Fruit fly (Drosophila melanogaster) whole organism, embryonic: ENCODE measurements around the gene hook.

Experiments used
- BtbVII ChIP-seq: fragments of 200-800 bp; sonication (Bioruptor generic); optimal IDR thresholded peaks from 3 replicates; lab custom pipeline; 2017; ENCODE audit warnings: missing biosample characterization, mild to moderate bottlenecking, missing genetic modification characterization
- Bteb2 ChIP-seq: fragments of 200-800 bp; sonication (Bioruptor generic); optimal IDR thresholded peaks from 2 replicates; lab custom pipeline; 2016; ENCODE audit warnings: missing biosample characterization, missing genetic modification characterization
- CG10267 ChIP-seq: fragments of 200-800 bp; sonication (Bioruptor generic); optimal IDR thresholded peaks from 2 replicates; lab custom pipeline; 2018; ENCODE audit warnings: missing biosample characterization, mild to moderate bottlenecking, missing genetic modification characterization, moderate library complexity
- CG10979 ChIP-seq: fragments of 200-800 bp; sonication (Bioruptor generic); optimal IDR thresholded peaks from 2 replicates; lab custom pipeline; 2018; ENCODE audit warnings: missing biosample characterization, mild to moderate bottlenecking, missing genetic modification characterization, moderate library complexity
- CG11696 ChIP-seq: fragments of 200-800 bp; sonication (Bioruptor generic); IDR thresholded peaks from 2 replicates; pipeline ENCODE4 v1.3.6; 2022; ENCODE audit warnings: missing biosample characterization, missing genetic modification characterization
- CG15011 ChIP-seq: fragments of 200-800 bp; sonication (Bioruptor generic); optimal IDR thresholded peaks from 3 replicates; lab custom pipeline; 2018; ENCODE audit warnings: missing biosample characterization, mild to moderate bottlenecking, missing genetic modification characterization
- CG16863 ChIP-seq: fragments of 200-800 bp; sonication (Bioruptor generic); optimal IDR thresholded peaks from 3 replicates; lab custom pipeline; 2016; ENCODE audit warnings: missing biosample characterization, missing genetic modification characterization
- CG18476 ChIP-seq: fragments of 200-800 bp; sonication (Bioruptor generic); optimal IDR thresholded peaks from 2 replicates; lab custom pipeline; 2016; ENCODE audit warnings: missing biosample characterization, mild to moderate bottlenecking, missing genetic modification characterization
- CG18764 ChIP-seq: fragments of 200-800 bp; sonication (Bioruptor generic); optimal IDR thresholded peaks from 3 replicates; lab custom pipeline; 2016; ENCODE audit warnings: missing biosample characterization, missing genetic modification characterization
- CG2116 ChIP-seq: fragments of 200-800 bp; sonication (Bioruptor generic); optimal IDR thresholded peaks from 3 replicates; lab custom pipeline; 2018; ENCODE audit warnings: missing biosample characterization, mild to moderate bottlenecking, missing genetic modification characterization
- CG3065 ChIP-seq: fragments of 200-800 bp; sonication (Bioruptor generic); optimal IDR thresholded peaks from 2 replicates; lab custom pipeline; 2016; ENCODE audit warnings: missing biosample characterization, missing genetic modification characterization
- CG6254 ChIP-seq: fragments of 200-800 bp; sonication (Bioruptor generic); optimal IDR thresholded peaks from 3 replicates; lab custom pipeline; 2017; ENCODE audit warnings: mild to moderate bottlenecking, missing biosample characterization, missing genetic modification reagents, missing genetic modification characterization
- CG7839 ChIP-seq: fragments of 200-800 bp; sonication (Bioruptor generic); optimal IDR thresholded peaks from 3 replicates; lab custom pipeline; 2018; ENCODE audit warnings: missing biosample characterization, mild to moderate bottlenecking, missing genetic modification characterization, moderate library complexity
- CG9437 ChIP-seq: fragments of 200-800 bp; sonication (Bioruptor generic); optimal IDR thresholded peaks from 2 replicates; lab custom pipeline; 2018; ENCODE audit warnings: missing biosample characterization, mild to moderate bottlenecking, missing genetic modification characterization
- CoRest ChIP-seq: fragments of 200-800 bp; sonication (Bioruptor generic); optimal IDR thresholded peaks from 3 replicates; lab custom pipeline; 2018; ENCODE audit warnings: missing biosample characterization, mild to moderate bottlenecking, missing genetic modification characterization, moderate library complexity
- CrebB ChIP-seq: fragments of 200-800 bp; sonication (Bioruptor generic); optimal IDR thresholded peaks from 3 replicates; lab custom pipeline; 2018; ENCODE audit warnings: missing biosample characterization, mild to moderate bottlenecking, missing genetic modification characterization
- D19A ChIP-seq: fragments of 200-800 bp; optimal IDR thresholded peaks from 3 replicates; lab custom pipeline; 2019; ENCODE audit warnings: missing biosample characterization, mild to moderate bottlenecking, missing genetic modification characterization, moderate library complexity
- D19B ChIP-seq: fragments of 200-800 bp; sonication (Bioruptor generic); optimal IDR thresholded peaks from 2 replicates; lab custom pipeline; 2017; ENCODE audit warnings: missing biosample characterization, mild to moderate bottlenecking, missing genetic modification characterization
- Eip74EF ChIP-seq, 2 experiments: fragments of 200-800 bp in 1 of 2; fragments of >200 bp in 1 of 2; sonication (Bioruptor generic) in 1 of 2; optimal IDR thresholded peaks; 2 replicates each; lab custom pipeline; 2017 to 2019; ENCODE audit warnings: missing biosample characterization in 2 of 2, missing genetic modification characterization in 2 of 2, mild to moderate bottlenecking in 1 of 2, moderate library complexity in 1 of 2
- Ets65A ChIP-seq: fragments of 200-800 bp; sonication (Bioruptor generic); peaks from one replicate; lab custom pipeline; 2016; ENCODE audit warnings: missing biosample characterization, missing genetic modification characterization
- Fer1 ChIP-seq: fragments of 200-800 bp; sonication (Bioruptor generic); optimal IDR thresholded peaks from 2 replicates; lab custom pipeline; 2017; ENCODE audit warnings: missing biosample characterization, mild to moderate bottlenecking, missing genetic modification characterization
- Gug ChIP-seq: fragments of 200-800 bp; sonication (Bioruptor generic); IDR thresholded peaks from 4 replicates; pipeline ENCODE4 v1.3.6; 2022; ENCODE audit warnings: missing biosample characterization, missing genetic modification characterization
- H15 ChIP-seq: fragments of 200-800 bp; sonication (Bioruptor generic); IDR thresholded peaks from 3 replicates; pipeline ENCODE4 v1.3.6; 2022; ENCODE audit warnings: missing biosample characterization, missing genetic modification characterization
- HHEX ChIP-seq: fragments of 200-800 bp; sonication (Bioruptor generic); optimal IDR thresholded peaks from 3 replicates; lab custom pipeline; 2017; ENCODE audit warnings: missing biosample characterization, mild to moderate bottlenecking, missing genetic modification characterization, missing genetic modification reagents
- HmgZ ChIP-seq: fragments of 200-800 bp; sonication (Bioruptor generic); optimal IDR thresholded peaks from 2 replicates; lab custom pipeline; 2018; ENCODE audit warnings: missing biosample characterization, mild to moderate bottlenecking, missing genetic modification characterization
- Lhr ChIP-seq: fragments of 200-800 bp; sonication (Bioruptor generic); optimal IDR thresholded peaks from 3 replicates; lab custom pipeline; 2017; ENCODE audit warnings: mild to moderate bottlenecking, missing biosample characterization, missing genetic modification reagents, missing genetic modification characterization
- Myb ChIP-seq: fragments of 200-800 bp; sonication (Bioruptor generic); optimal IDR thresholded peaks from 2 replicates; lab custom pipeline; 2016; ENCODE audit warnings: missing biosample characterization, missing genetic modification characterization
- PHDP ChIP-seq: fragments of 200-800 bp; sonication (Bioruptor generic); optimal IDR thresholded peaks from 3 replicates; lab custom pipeline; 2018; ENCODE audit warnings: missing biosample characterization, mild to moderate bottlenecking, missing genetic modification characterization, moderate library complexity
- Pdp1 ChIP-seq, 2 experiments: fragments of 200-800 bp; sonication (Bioruptor generic); optimal IDR thresholded peaks; 3 replicates each; lab custom pipeline; 2016; ENCODE audit warnings: missing biosample characterization in 2 of 2, missing genetic modification characterization in 2 of 2, mild to moderate bottlenecking in 1 of 2, moderate library complexity in 1 of 2
- Usf ChIP-seq: fragments of 200-800 bp; sonication (Bioruptor generic); optimal IDR thresholded peaks from 2 replicates; lab custom pipeline; 2017; ENCODE audit warnings: missing genotype, missing biosample characterization, missing genetic modification characterization
- ac ChIP-seq: fragments of 200-800 bp; sonication (Bioruptor generic); optimal IDR thresholded peaks from 3 replicates; lab custom pipeline; 2017; ENCODE audit warnings: missing biosample characterization, mild to moderate bottlenecking, missing genetic modification characterization
- bcd ChIP-seq: fragments of 200-800 bp; sonication (Bioruptor generic); optimal IDR thresholded peaks from 2 replicates; lab custom pipeline; 2017; ENCODE audit warnings: missing biosample characterization, mild to moderate bottlenecking, missing genetic modification characterization
- bsh ChIP-seq, 2 experiments: fragments of 200-800 bp; sonication (Bioruptor generic); optimal IDR thresholded peaks; 2 replicates each; lab custom pipeline; 2017 to 2018; ENCODE audit warnings: mild to moderate bottlenecking in 2 of 2, missing biosample characterization in 2 of 2, missing genetic modification characterization in 2 of 2, moderate library complexity in 1 of 2
- btn ChIP-seq: fragments of 200-800 bp; sonication (Bioruptor generic); optimal IDR thresholded peaks from 2 replicates; lab custom pipeline; 2016; ENCODE audit warnings: missing biosample characterization, missing genetic modification characterization
- cg ChIP-seq: fragments of 200-800 bp; sonication (Bioruptor generic); optimal IDR thresholded peaks from 3 replicates; lab custom pipeline; 2019; ENCODE audit warnings: missing biosample characterization, mild to moderate bottlenecking, missing genetic modification characterization, moderate library complexity
- ems ChIP-seq: fragments of 200-800 bp; sonication (Bioruptor generic); optimal IDR thresholded peaks from 3 replicates; lab custom pipeline; 2016; ENCODE audit warnings: missing biosample characterization, missing genetic modification characterization
- ewg ChIP-seq: fragments of 200-800 bp; sonication (Bioruptor generic); optimal IDR thresholded peaks from 3 replicates; lab custom pipeline; 2017; ENCODE audit warnings: mild to moderate bottlenecking, missing biosample characterization, missing genetic modification reagents, missing genetic modification characterization
- fd3F ChIP-seq: fragments of 200-800 bp; sonication (Bioruptor generic); optimal IDR thresholded peaks from 2 replicates; lab custom pipeline; 2018; ENCODE audit warnings: missing biosample characterization, mild to moderate bottlenecking, missing genetic modification characterization, moderate library complexity
- gcm ChIP-seq: fragments of 200-800 bp; sonication (Bioruptor generic); optimal IDR thresholded peaks from 2 replicates; lab custom pipeline; 2019; ENCODE audit warnings: missing biosample characterization, mild to moderate bottlenecking, missing genetic modification characterization, moderate library complexity
- grau ChIP-seq: fragments of 200-800 bp; optimal IDR thresholded peaks from 3 replicates; lab custom pipeline; 2019; ENCODE audit warnings: missing biosample characterization, mild to moderate bottlenecking, missing genetic modification characterization, moderate library complexity
- lilli ChIP-seq: fragments of 200-800 bp; sonication (Bioruptor generic); optimal IDR thresholded peaks from 3 replicates; lab custom pipeline; 2016; ENCODE audit warnings: missing biosample characterization, missing genetic modification characterization
- nom ChIP-seq: fragments of 200-800 bp; sonication (Bioruptor generic); optimal IDR thresholded peaks from 2 replicates; lab custom pipeline; 2017; ENCODE audit warnings: missing biosample characterization, missing genetic modification characterization, mild to moderate bottlenecking, moderate library complexity, missing genetic modification reagents
- ranshi ChIP-seq: fragments of 200-800 bp; sonication (Bioruptor generic); IDR thresholded peaks from 2 replicates; pipeline ENCODE4 v1.3.6; 2022; ENCODE audit warnings: missing biosample characterization, missing genetic modification characterization
- twi ChIP-seq: fragments of 200-800 bp; optimal IDR thresholded peaks from 2 replicates; lab custom pipeline; 2019; ENCODE audit warnings: missing biosample characterization, mild to moderate bottlenecking, missing genetic modification characterization, moderate library complexity
- unpg ChIP-seq: fragments of 200-800 bp; sonication (Bioruptor generic); optimal IDR thresholded peaks from 3 replicates; lab custom pipeline; 2018; ENCODE audit warnings: missing biosample characterization, mild to moderate bottlenecking, missing genetic modification characterization, moderate library complexity
- vfl ChIP-seq: fragments of 200-800 bp; sonication (Bioruptor generic); optimal IDR thresholded peaks from 2 replicates; lab custom pipeline; 2016; ENCODE audit warnings: missing biosample characterization, missing genetic modification characterization
- zen2 ChIP-seq: fragments of 200-800 bp; sonication (Bioruptor generic); IDR thresholded peaks from 3 replicates; pipeline ENCODE4 v1.3.6; 2022; ENCODE audit warnings: missing biosample characterization, missing genetic modification characterization; ENCODE audit not compliant: partially characterized antibody
- zfh2 ChIP-seq: fragments of 200-800 bp; sonication (Bioruptor generic); optimal IDR thresholded peaks from 2 replicates; lab custom pipeline; 2016; ENCODE audit warnings: missing biosample characterization, missing genetic modification characterization

Gene hook

DNA sequence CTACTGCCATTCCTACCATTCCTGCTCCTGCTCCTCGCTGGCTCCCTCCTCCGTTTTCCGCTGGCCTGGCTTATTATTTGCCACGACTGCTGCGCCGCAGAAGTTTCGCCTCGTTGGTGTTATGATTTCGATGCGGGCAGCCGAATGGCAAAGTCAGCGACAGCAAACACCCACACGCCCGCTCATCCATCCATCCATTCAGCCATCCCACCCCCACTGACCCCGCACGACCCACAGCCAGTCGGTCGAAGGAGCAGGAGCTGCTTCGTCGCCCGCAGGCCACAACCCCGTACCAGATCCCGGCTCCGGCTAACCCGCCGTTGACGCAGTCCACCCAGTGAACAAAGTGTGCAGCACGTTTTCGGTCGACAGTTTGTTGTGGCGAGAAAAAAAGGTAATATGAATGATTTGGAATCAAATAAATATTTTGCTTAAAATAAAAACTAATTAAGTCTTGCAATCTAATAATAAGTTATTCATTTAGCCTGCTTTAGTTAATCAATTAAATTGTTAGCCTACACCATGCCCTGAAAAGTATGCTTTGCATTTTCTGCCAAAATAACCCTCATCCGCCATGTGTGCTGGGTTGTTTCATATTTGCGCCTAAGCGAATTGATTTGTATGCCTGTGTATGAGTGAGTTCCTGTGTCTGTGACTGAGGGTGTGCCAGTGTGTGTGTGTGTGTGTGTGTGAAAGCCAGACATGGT, 6.7 kb downstream of the hook start (continued):
- TF ChIP-seq fd3F (peak; percentile 50), zfh2 (peak; percentile 45), Bteb2 (peak; percentile 1), CG15011 (GFP tag; lab: Kevin White, UChicago) (peak; percentile 46), bcd (GFP tag; lab: Kevin White, UChicago) (peak; percentile 58), cg (peak; percentile 28), CG2116 (GFP tag; lab: Kevin White, UChicago) (no peak), HmgZ (peak; percentile 51), Usf (GFP tag; lab: Kevin White, UChicago) (peak; percentile 6), Eip74EF (GFP tag; optimal IDR thresholded peaks at IDR 0.05; lab: Kevin White, UChicago) (peak in 1 of 2 experiments; percentile 28), CG7839 (peak; percentile 72), CG18764 (GFP tag; lab: Kevin White, UChicago) (no peak), Lhr (GFP tag; lab: Kevin White, UChicago) (no peak), twi (tag; lab: Kevin White, UChicago) (peak; percentile 10), CG6254 (GFP tag; lab: Kevin White, UChicago) (no peak), CG9437 (GFP tag; lab: Kevin White, UChicago) (peak; percentile 38), grau (tag; lab: Kevin White, UChicago) (peak; percentile 75), CG11696 (peak; percentile 23; the same call in 1 of the 2 replicates), ac (GFP tag; lab: Kevin White, UChicago) (no peak), ewg (GFP tag; lab: Kevin White, UChicago) (peak; percentile 25), btn (GFP tag; lab: Kevin White, UChicago) (no peak), Pdp1 (GFP tag; optimal IDR thresholded peaks at IDR 0.05; lab: Kevin White, UChicago) (peak in 1 of 2 experiments; percentile 8), CrebB (peak; percentile 16), Myb (no peak), zen2 (GFP tag; lab: Robert Waterston, UW) (0 out of 3 replicates have a peak, but pooled peaks have one; percentile 3), CG10267 (peak; percentile 40), bsh (GFP tag; optimal IDR thresholded peaks at IDR 0.05; lab: Kevin White, UChicago) (peak in 1 of 2 experiments; percentile 28), CG18476 (GFP tag; lab: Kevin White, UChicago) (peak; percentile 0), nom (GFP tag; lab: Kevin White, UChicago) (peak; percentile 38), ranshi (GFP tag; lab: Robert Waterston, UW) (peak; percentile 38; the same call in 1 of the 2 replicates), CG10979 (tag; lab: Kevin White, UChicago) (peak; percentile 47), Fer1 (GFP tag; lab: Kevin White, UChicago) (peak; percentile 89), H15 (no peak), CG3065 (GFP tag; lab: Kevin White, UChicago) (no peak), HHEX (peak; percentile 14), D19B (GFP tag; lab: Kevin White, UChicago) (peak; percentile 39), unpg (GFP tag; lab: Kevin White, UChicago) (peak; percentile 44), lilli (GFP tag; lab: Kevin White, UChicago) (peak; percentile 54), ems (GFP tag; lab: Kevin White, UChicago) (peak; percentile 6), Gug (peak; percentile 9; the same call in 1 of the 4 replicates), D19A (peak; percentile 41), PHDP (tag; lab: Kevin White, UChicago) (peak; percentile 66), Ets65A (GFP tag; lab: Kevin White, UChicago) (peak; percentile 81), BtbVII (GFP tag; lab: Kevin White, UChicago) (peak; percentile 75), CoRest (peak; percentile 70), gcm (GFP tag; lab: Kevin White, UChicago) (peak; percentile 38), CG16863 (peak; percentile 6), vfl (GFP tag; lab: Kevin White, UChicago) (no peak)
